Fruit fly (Drosophila melanogaster): ENCODE measurements around the gene rudhira.

Gene rudhira

dm6 chrX:11837926-11838325 lies 21.2 kb downstream of the rudhira start, which contains the start of gene CG15741:
Gene CG15741, minus strand, starts transcription at chrX:11838026.
- TF ChIP-seq Mnt (GFP tag; optimal IDR thresholded peaks at IDR 0.05) (no peak), CG11617 (GFP tag; optimal IDR thresholded peaks at IDR 0.05) (no peak), cnc (optimal IDR thresholded peaks at IDR 0.05) (no peak), pad (GFP tag; optimal IDR thresholded peaks at IDR 0.05) (no peak), CG7045 (GFP tag; optimal IDR thresholded peaks at IDR 0.05) (no peak), CG33017 (tag; optimal IDR thresholded peaks at IDR 0.05) (no peak)

- TF ChIP-seq CG5204 (GFP tag; optimal IDR thresholded peaks at IDR 0.05) (no peak), CG7101 (tag; optimal IDR thresholded peaks at IDR 0.05) (no peak), CG7045 (GFP tag; optimal IDR thresholded peaks at IDR 0.05) (no peak), CG11617 (GFP tag; optimal IDR thresholded peaks at IDR 0.05) (no peak), CG33017 (tag; optimal IDR thresholded peaks at IDR 0.05) (no peak), ovo (GFP tag; optimal IDR thresholded peaks at IDR 0.05) (no peak), Clk (GFP tag; optimal IDR thresholded peaks at IDR 0.05) (no peak), cic (GFP tag; optimal IDR thresholded peaks at IDR 0.05) (no peak), tj (GFP tag; optimal IDR thresholded peaks at IDR 0.05) (no peak)
These were observed 22.6 kb downstream of the rudhira start, which contains the start of gene Cyp28c1 for dm6 chrX:11839308-11839707. Gene Cyp28c1, plus strand, starts transcription at chrX:11839608.

- no peak for TF ChIP-seq Clk (GFP tag; optimal IDR thresholded peaks at IDR 0.05)
- no peak for TF ChIP-seq CG12768 (GFP tag; optimal IDR thresholded peaks at IDR 0.05)
- TF ChIP-seq Crg-1 (GFP tag; optimal IDR thresholded peaks at IDR 0.05): no peak
- no peak for TF ChIP-seq pad (GFP tag; optimal IDR thresholded peaks at IDR 0.05)
- no peak for TF ChIP-seq cic (GFP tag; optimal IDR thresholded peaks at IDR 0.05)
- TF ChIP-seq CG11617 (GFP tag; optimal IDR thresholded peaks at IDR 0.05): no peak
These were observed 25.1 kb downstream of the rudhira start for dm6 chrX:11841702-11842378.

dm6 chrX:11846049-11846718 lies 29.5 kb downstream of the rudhira start, which contains the start of gene CG15740:
Gene CG15740, minus strand, starts transcription at chrX:11846099.
- no peak for TF ChIP-seq cnc (optimal IDR thresholded peaks at IDR 0.05)
- no peak for TF ChIP-seq Clk (GFP tag; optimal IDR thresholded peaks at IDR 0.05)
- no peak for TF ChIP-seq CG14711 (tag; optimal IDR thresholded peaks at IDR 0.05)
- TF ChIP-seq CG12768 (GFP tag; optimal IDR thresholded peaks at IDR 0.05): no peak
- TF ChIP-seq Hr96 (GFP tag; optimal IDR thresholded peaks at IDR 0.05): no peak
- TF ChIP-seq kay (GFP tag; ENCODE audit: borderline replicate concordance): no peak
- TF ChIP-seq Mnt (GFP tag; optimal IDR thresholded peaks at IDR 0.05): no peak
- TF ChIP-seq CG7101 (tag; optimal IDR thresholded peaks at IDR 0.05): no peak
- no peak for TF ChIP-seq CG5204 (GFP tag; optimal IDR thresholded peaks at IDR 0.05)
- no peak for TF ChIP-seq ovo (GFP tag; optimal IDR thresholded peaks at IDR 0.05)

- TF ChIP-seq CG12768 (GFP tag; optimal IDR thresholded peaks at IDR 0.05) (no peak), Crg-1 (GFP tag; optimal IDR thresholded peaks at IDR 0.05) (no peak), cnc (optimal IDR thresholded peaks at IDR 0.05) (no peak), CG14711 (tag; optimal IDR thresholded peaks at IDR 0.05) (no peak), CG7101 (tag; optimal IDR thresholded peaks at IDR 0.05) (no peak), Mnt (GFP tag; optimal IDR thresholded peaks at IDR 0.05) (no peak), CG5204 (GFP tag; optimal IDR thresholded peaks at IDR 0.05) (no peak), CG33017 (tag; optimal IDR thresholded peaks at IDR 0.05) (no peak), tj (GFP tag; optimal IDR thresholded peaks at IDR 0.05) (no peak), ovo (GFP tag; optimal IDR thresholded peaks at IDR 0.05) (no peak), CG1620 (GFP tag; optimal IDR thresholded peaks at IDR 0.05) (no peak), Hr96 (GFP tag; optimal IDR thresholded peaks at IDR 0.05) (no peak)
These were observed 32.0 kb downstream of the rudhira start for dm6 chrX:11848507-11849264.

dm6 chrX:11849267-11849666 lies 32.6 kb downstream of the rudhira start:
- TF ChIP-seq CG7045 (GFP tag; optimal IDR thresholded peaks at IDR 0.05) (no peak), CG5204 (GFP tag; optimal IDR thresholded peaks at IDR 0.05) (no peak), Hr96 (GFP tag; optimal IDR thresholded peaks at IDR 0.05) (no peak), kay (GFP tag; ENCODE audit: borderline replicate concordance) (no peak), Crg-1 (GFP tag; optimal IDR thresholded peaks at IDR 0.05) (no peak), CG14711 (tag; optimal IDR thresholded peaks at IDR 0.05) (no peak), Mnt (GFP tag; optimal IDR thresholded peaks at IDR 0.05) (no peak), Clk (GFP tag; optimal IDR thresholded peaks at IDR 0.05) (no peak), bab1 (GFP tag; optimal IDR thresholded peaks at IDR 0.05) (no peak), CG1620 (GFP tag; optimal IDR thresholded peaks at IDR 0.05) (no peak), CG33017 (tag; optimal IDR thresholded peaks at IDR 0.05) (no peak), pad (GFP tag; optimal IDR thresholded peaks at IDR 0.05) (no peak), CG12768 (GFP tag; optimal IDR thresholded peaks at IDR 0.05) (no peak)
